Fruit fly (Drosophila melanogaster): ENCODE results near the gene Spn28Da.

The Spn28Da gene

dm6 chr2L:7890654-7891114 is 1.8 kb upstream of the Spn28Da start, which contains the start of gene Spn28Db (continued):
- TF ChIP-seq CG7963 (GFP tag; IDR thresholded peaks at IDR 0.05; ENCODE audit: partially characterized antibody) (peak; percentile 56; the same call in 1 of the 3 replicates), amos (GFP tag; IDR thresholded peaks at IDR 0.05; ENCODE audit: partially characterized antibody) (peak; percentile 80), Lhr (GFP tag; optimal IDR thresholded peaks at IDR 0.05) (peak; percentile 48), CG18764 (GFP tag; optimal IDR thresholded peaks at IDR 0.05) (peak; percentile 10), CG4424 (GFP tag; optimal IDR thresholded peaks at IDR 0.05) (no peak), gfzf (GFP tag; optimal IDR thresholded peaks at IDR 0.05) (peak; percentile 18), ab (GFP tag; optimal IDR thresholded peaks at IDR 0.05) (no peak), NFAT (GFP tag; IDR thresholded peaks at IDR 0.05) (peak; percentile 58; the same call in 1 of the 2 replicates), CG1602 (GFP tag; optimal IDR thresholded peaks at IDR 0.05) (no peak), slbo (GFP tag; IDR thresholded peaks at IDR 0.05) (no peak), gcm2 (GFP tag; optimal IDR thresholded peaks at IDR 0.05) (no peak), Bgb (GFP tag; IDR thresholded peaks at IDR 0.05; ENCODE audit: partially characterized antibody) (peak; percentile 86), Scr (GFP tag; IDR thresholded peaks at IDR 0.05; ENCODE audit: partially characterized antibody) (peak; percentile 29; the same call in 1 of the 2 replicates), Opbp (GFP tag; IDR thresholded peaks at IDR 0.05; ENCODE audit: partially characterized antibody) (peak; percentile 76; the same call in 2 of the 3 replicates), inv (GFP tag; IDR thresholded peaks at IDR 0.05; ENCODE audit: partially characterized antibody) (peak; percentile 31; the same call in 1 of the 2 replicates), CTCF (GFP tag; optimal IDR thresholded peaks at IDR 0.05) (peak; percentile 97), Ets65A (GFP tag) (peak; percentile 84), zen (tag; optimal IDR thresholded peaks at IDR 0.05) (peak; percentile 65), knrl (GFP tag; IDR thresholded peaks at IDR 0.05; ENCODE audit: partially characterized antibody) (peak; percentile 73), chif (GFP tag; optimal IDR thresholded peaks at IDR 0.05) (peak in 1 of 2 experiments; percentile 28), Dip2 (GFP tag; IDR thresholded peaks at IDR 0.05) (peak; percentile 96), HmgD (GFP tag; optimal IDR thresholded peaks at IDR 0.05) (peak; percentile 45), CG33213 (GFP tag; optimal IDR thresholded peaks at IDR 0.05) (peak; percentile 52), bbx (GFP tag; IDR thresholded peaks at IDR 0.05; ENCODE audit: partially characterized antibody) (0 out of 2 replicates have a peak, but pooled peaks have one; percentile 14), disco-r (GFP tag; optimal IDR thresholded peaks at IDR 0.05) (peak; percentile 3), slou (GFP tag; optimal IDR thresholded peaks at IDR 0.05) (peak; percentile 16), Xbp1 (GFP tag; optimal IDR thresholded peaks at IDR 0.05) (peak; percentile 36), CG9876 (GFP tag; optimal IDR thresholded peaks at IDR 0.05) (peak; percentile 39), CG15696 (tag; optimal IDR thresholded peaks at IDR 0.05) (peak; percentile 8), HLH54F (GFP tag; optimal IDR thresholded peaks at IDR 0.05) (peak; percentile 27), Jarid2 (GFP tag; optimal IDR thresholded peaks at IDR 0.05) (peak; percentile 9), CG12071 (GFP tag; optimal IDR thresholded peaks at IDR 0.05) (no peak), dpn (GFP tag; optimal IDR thresholded peaks at IDR 0.05) (peak in 1 of 2 experiments; percentile 7), CG32532 (GFP tag; IDR thresholded peaks at IDR 0.05) (peak; percentile 14; the same call in 1 of the 2 replicates), nmo (GFP tag; optimal IDR thresholded peaks at IDR 0.05) (peak; percentile 11), CG15601 (tag; optimal IDR thresholded peaks at IDR 0.05) (peak; percentile 84)

- TF ChIP-seq nom (GFP tag; optimal IDR thresholded peaks at IDR 0.05) (peak; percentile 7), CG11093 (GFP tag; IDR thresholded peaks at IDR 0.05) (no peak), Jarid2 (GFP tag; optimal IDR thresholded peaks at IDR 0.05) (peak; percentile 14), CG14667 (GFP tag; IDR thresholded peaks at IDR 0.05) (no peak), CG3163 (GFP tag; optimal IDR thresholded peaks at IDR 0.05) (peak; percentile 65), Trl (optimal IDR thresholded peaks at IDR 0.05) (peak; percentile 49 to 63), Trl (GFP tag; optimal IDR thresholded peaks at IDR 0.05) (no peak), E2f2 (GFP tag; IDR thresholded peaks at IDR 0.05) (no peak), pfk (GFP tag; optimal IDR thresholded peaks at IDR 0.05) (peak; percentile 28), Med (GFP tag) (no peak), ttk (GFP tag; IDR thresholded peaks at IDR 0.05) (no peak), her (GFP tag; optimal IDR thresholded peaks at IDR 0.05) (no peak), CG34376 (GFP tag; optimal IDR thresholded peaks at IDR 0.05) (no peak)
These were observed 1.6 kb downstream of the Spn28Da start, which contains the start of gene CG7102 for dm6 chr2L:7887333-7887732. TSS of gene CG7102 (minus strand) at chr2L:7887513.

Data from whole organism, embryonic.